Worm (Caenorhabditis elegans): ENCODE measurements around the gene F54D10.9.

DNA sequence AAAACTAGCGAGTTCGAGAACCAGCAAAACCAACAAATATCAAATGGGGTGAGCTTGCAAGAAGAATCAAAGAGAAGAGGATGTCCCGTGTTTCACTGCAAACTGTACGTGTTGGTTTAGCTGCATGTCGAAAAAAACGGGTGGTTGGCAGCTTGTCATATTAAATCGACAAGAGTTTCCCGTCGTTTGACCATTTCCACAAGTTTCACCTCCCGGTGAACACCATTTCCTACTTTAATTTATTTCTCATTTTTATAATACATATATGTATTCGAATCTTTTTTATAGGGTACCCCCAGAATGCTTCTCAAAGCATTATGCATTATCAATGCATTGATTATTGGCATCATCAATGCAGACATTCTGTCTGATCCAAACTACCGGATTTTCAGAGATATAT, 37.0 kb downstream of the F54D10.9 start, which contains the start of gene Y8A9A.2:
- TF ChIP-seq him-1 (tag; optimal IDR thresholded peaks at IDR 0.05) (no peak), dao-5 (tag; optimal IDR thresholded peaks at IDR 0.05) (no peak)

All from whole organism, L4/young adult.